Worm (Caenorhabditis elegans) whole organism, L3 larva: ENCODE data around the gene ifas-2.

ENCODE experiments used
- ceh-28 ChIP-seq: fragments of 150-350 bp; optimal IDR thresholded peaks from 2 replicates; lab custom pipeline; 2014; ENCODE audit warnings: missing biosample characterization, missing genetic modification reagents, missing genetic modification characterization
- lin-15B ChIP-seq: fragments of 150-350 bp; optimal IDR thresholded peaks from 2 replicates; lab custom pipeline; 2014; ENCODE audit warnings: missing biosample characterization, missing genetic modification characterization
- pqm-1 ChIP-seq: fragments of 150-350 bp; optimal IDR thresholded peaks from 2 replicates; lab custom pipeline; 2017; ENCODE audit warnings: missing biosample characterization, missing genetic modification characterization, inconsistent platforms
- unc-39 ChIP-seq: sonication (generic microtip); optimal IDR thresholded peaks from 4 replicates; lab custom pipeline; 2017; ENCODE audit warnings: missing biosample characterization, missing genetic modification characterization

DNA sequence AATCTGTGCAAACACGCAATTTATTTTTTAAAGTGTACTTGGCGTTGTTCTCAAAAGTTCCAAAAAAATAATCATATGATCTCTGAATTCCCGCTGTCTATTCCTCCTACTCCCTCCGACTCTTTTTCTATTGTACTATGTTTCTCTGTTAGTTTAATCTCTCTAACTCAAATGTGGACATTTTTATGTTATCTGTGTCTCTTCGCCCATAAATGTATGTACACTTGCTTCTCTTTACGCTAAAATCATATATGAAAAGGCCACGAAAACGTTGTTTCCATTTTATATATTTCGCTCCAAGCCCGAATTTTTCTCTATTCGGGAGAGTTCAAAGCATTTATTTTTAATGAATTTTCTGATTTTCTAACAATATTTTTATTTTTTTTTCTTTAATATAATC, 22.2 kb upstream of the ifas-2 start:
- TF ChIP-seq ceh-28 (tag; lab: Kevin White, UChicago) (no peak), lin-15B (no peak), pqm-1 (tag; lab: Kevin White, UChicago) (peak; percentile 3), unc-39 (tag; lab: Kevin White, UChicago) (no peak)
